Worm (Caenorhabditis elegans) whole organism, late embryonic: Measurements from ENCODE around the gene F58A6.9.

Experiments used
- pha-4 ChIP-seq: fragments of 150-350 bp; optimal IDR thresholded peaks from 2 replicates; lab custom pipeline; 2018; ENCODE audit warnings: missing biosample characterization, missing genetic modification reagents, missing genetic modification characterization
- sox-2 ChIP-seq: fragments of 200-800 bp; sonication (Bioruptor generic); IDR thresholded peaks from 2 replicates; pipeline ENCODE4 v1.3.6; 2022; ENCODE audit warnings: missing genetic modification reagents, missing genetic modification characterization, missing compliant biosample characterization

DNA sequence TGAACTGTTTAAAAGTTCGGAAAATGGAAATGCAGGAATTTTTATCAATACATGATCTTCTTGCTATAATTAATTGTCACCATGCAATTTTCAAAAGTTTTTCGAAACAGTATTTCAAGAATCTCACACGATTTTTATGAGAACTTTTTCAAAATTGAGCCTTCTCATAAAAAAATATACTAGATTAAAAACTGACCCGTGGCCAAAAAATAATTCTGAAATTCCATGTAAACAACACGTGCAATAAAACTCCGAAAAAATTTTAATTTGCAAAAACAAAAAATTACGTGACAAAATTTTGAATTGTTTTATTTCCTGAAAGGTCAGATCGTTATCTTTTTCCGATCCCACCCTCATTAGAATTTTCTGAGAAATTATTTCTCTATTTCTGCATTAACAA lies 36.8 kb upstream of the F58A6.9 start, which contains the start of gene C34F11.5:
- TF ChIP-seq sox-2 (no peak), pha-4 (tag; lab: Kevin White, UChicago) (no peak)
